Fruit fly (Drosophila melanogaster) whole organism, embryonic: ENCODE results near the gene CG5715.

Experiments used
- ATbp ChIP-seq: fragments of 200-800 bp; sonication (Bioruptor generic); optimal IDR thresholded peaks from 2 replicates; lab custom pipeline; 2017; ENCODE audit warnings: missing biosample characterization, mild to moderate bottlenecking, missing genetic modification characterization, missing genetic modification reagents
- Antp ChIP-seq: fragments of 200-800 bp; sonication (Bioruptor generic); optimal IDR thresholded peaks from 3 replicates; lab custom pipeline; 2016; ENCODE audit warnings: missing biosample characterization, missing genetic modification characterization
- Bgb ChIP-seq: fragments of 200-800 bp; sonication (Bioruptor generic); IDR thresholded peaks from 2 replicates; pipeline ENCODE4 v1.3.6; 2022; ENCODE audit warnings: missing biosample characterization, missing genetic modification characterization; ENCODE audit not compliant: partially characterized antibody
- CG11085 ChIP-seq: fragments of 200-800 bp; sonication (Bioruptor generic); IDR thresholded peaks from 2 replicates; pipeline ENCODE4 v1.3.6; 2022; ENCODE audit warnings: missing biosample characterization, missing genetic modification characterization
- CG11398 ChIP-seq: fragments of 200-800 bp; sonication (Bioruptor generic); optimal IDR thresholded peaks from 2 replicates; lab custom pipeline; 2016; ENCODE audit warnings: missing biosample characterization, missing genetic modification characterization
- CG11560 ChIP-seq: fragments of 200-800 bp; sonication (Bioruptor generic); IDR thresholded peaks from 3 replicates; pipeline ENCODE4 v1.3.6; 2022; ENCODE audit warnings: missing biosample characterization, missing genetic modification characterization
- CG12071 ChIP-seq: fragments of 200-800 bp; sonication (Bioruptor generic); optimal IDR thresholded peaks from 3 replicates; lab custom pipeline; 2018; ENCODE audit warnings: missing biosample characterization, mild to moderate bottlenecking, missing genetic modification characterization
- CG13287 ChIP-seq: fragments of 200-800 bp; sonication (Bioruptor generic); IDR thresholded peaks from 2 replicates; pipeline ENCODE4 v1.3.6; 2022; ENCODE audit warnings: missing biosample characterization, missing genetic modification characterization; ENCODE audit not compliant: partially characterized antibody
- CG13424 ChIP-seq: fragments of 200-800 bp; sonication (Bioruptor generic); optimal IDR thresholded peaks from 2 replicates; lab custom pipeline; 2019; ENCODE audit warnings: missing biosample characterization, mild to moderate bottlenecking, missing genetic modification characterization, moderate library complexity
- CG14014 ChIP-seq: fragments of 200-800 bp; sonication (Bioruptor generic); IDR thresholded peaks from 2 replicates; pipeline ENCODE4 v1.3.6; 2022; ENCODE audit warnings: missing biosample characterization, missing genetic modification characterization
- CG15011 ChIP-seq: fragments of 200-800 bp; sonication (Bioruptor generic); optimal IDR thresholded peaks from 3 replicates; lab custom pipeline; 2018; ENCODE audit warnings: missing biosample characterization, mild to moderate bottlenecking, missing genetic modification characterization
- CG15269 ChIP-seq: fragments of 200-800 bp; sonication (Bioruptor generic); optimal IDR thresholded peaks from 2 replicates; lab custom pipeline; 2018; ENCODE audit warnings: missing biosample characterization, mild to moderate bottlenecking, missing genetic modification characterization, moderate library complexity
- CG17912 ChIP-seq: fragments of 200-800 bp; sonication (Bioruptor generic); optimal IDR thresholded peaks from 2 replicates; lab custom pipeline; 2018; ENCODE audit warnings: missing biosample characterization, mild to moderate bottlenecking, missing genetic modification characterization
- CG3065 ChIP-seq: fragments of 200-800 bp; sonication (Bioruptor generic); optimal IDR thresholded peaks from 2 replicates; lab custom pipeline; 2016; ENCODE audit warnings: missing biosample characterization, missing genetic modification characterization
- CG31388 ChIP-seq: fragments of 200-800 bp; sonication (Bioruptor generic); optimal IDR thresholded peaks from 2 replicates; lab custom pipeline; 2016; ENCODE audit warnings: missing biosample characterization, missing genetic modification characterization
- CG32532 ChIP-seq: fragments of 200-800 bp; sonication (Bioruptor generic); IDR thresholded peaks from 2 replicates; pipeline ENCODE4 v1.3.6; 2022; ENCODE audit warnings: missing biosample characterization, missing genetic modification characterization
- CG34224 ChIP-seq: fragments of 200-800 bp; sonication (Bioruptor generic); IDR thresholded peaks from 3 replicates; pipeline ENCODE4 v1.3.6; 2022; ENCODE audit warnings: missing biosample characterization, missing genetic modification characterization; ENCODE audit not compliant: partially characterized antibody
- CG34422 ChIP-seq: fragments of 200-800 bp; sonication (Bioruptor generic); IDR thresholded peaks from 3 replicates; pipeline ENCODE4 v1.3.6; 2022; ENCODE audit warnings: missing biosample characterization, missing genetic modification characterization
- CG4328 ChIP-seq: fragments of 200-800 bp; sonication (Bioruptor generic); optimal IDR thresholded peaks from 3 replicates; lab custom pipeline; 2017; ENCODE audit warnings: missing biosample characterization, missing genetic modification reagents, missing genetic modification characterization
- CrebB ChIP-seq: fragments of 200-800 bp; sonication (Bioruptor generic); optimal IDR thresholded peaks from 3 replicates; lab custom pipeline; 2018; ENCODE audit warnings: missing biosample characterization, mild to moderate bottlenecking, missing genetic modification characterization
- D19B ChIP-seq: fragments of 200-800 bp; sonication (Bioruptor generic); optimal IDR thresholded peaks from 2 replicates; lab custom pipeline; 2017; ENCODE audit warnings: missing biosample characterization, mild to moderate bottlenecking, missing genetic modification characterization
- Dip3 ChIP-seq: fragments of 200-800 bp; sonication (Bioruptor generic); optimal IDR thresholded peaks from 3 replicates; lab custom pipeline; 2016; ENCODE audit warnings: missing biosample characterization, missing genetic modification characterization
- Dll ChIP-seq: fragments of 200-800 bp; sonication (Bioruptor generic); IDR thresholded peaks from 4 replicates; pipeline ENCODE4 v1.3.6; 2022; ENCODE audit warnings: missing biosample characterization, missing genetic modification characterization; ENCODE audit not compliant: partially characterized antibody
- Dref ChIP-seq: fragments of 200-800 bp; sonication (Bioruptor generic); IDR thresholded peaks from 2 replicates; pipeline ENCODE4 v1.3.6; 2022; ENCODE audit warnings: missing biosample characterization, missing genetic modification characterization
- E2f1 ChIP-seq: fragments of 200-800 bp; sonication (Bioruptor generic); IDR thresholded peaks from 2 replicates; pipeline ENCODE4 v1.3.6; 2022; ENCODE audit warnings: missing biosample characterization, missing genetic modification characterization
- Fer1 ChIP-seq: fragments of 200-800 bp; sonication (Bioruptor generic); optimal IDR thresholded peaks from 2 replicates; lab custom pipeline; 2017; ENCODE audit warnings: missing biosample characterization, mild to moderate bottlenecking, missing genetic modification characterization
- Fer3 ChIP-seq: fragments of 200-800 bp; sonication (Bioruptor generic); optimal IDR thresholded peaks from 2 replicates; lab custom pipeline; 2018; ENCODE audit warnings: missing biosample characterization, mild to moderate bottlenecking, missing genetic modification characterization, moderate library complexity
- Gug ChIP-seq: fragments of 200-800 bp; sonication (Bioruptor generic); IDR thresholded peaks from 4 replicates; pipeline ENCODE4 v1.3.6; 2022; ENCODE audit warnings: missing biosample characterization, missing genetic modification characterization
- HLH4C ChIP-seq: fragments of 200-800 bp; sonication (Bioruptor generic); IDR thresholded peaks from 3 replicates; pipeline ENCODE4 v1.3.6; 2022; ENCODE audit warnings: missing biosample characterization, missing genetic modification characterization; ENCODE audit not compliant: partially characterized antibody
- Hmr ChIP-seq: fragments of 200-800 bp; sonication (Bioruptor generic); optimal IDR thresholded peaks from 3 replicates; lab custom pipeline; 2017; ENCODE audit warnings: mild to moderate bottlenecking, missing biosample characterization, missing genetic modification reagents, missing genetic modification characterization
- Jarid2 ChIP-seq: fragments of 200-800 bp; sonication (Bioruptor generic); optimal IDR thresholded peaks from 3 replicates; lab custom pipeline; 2017; ENCODE audit warnings: mild to moderate bottlenecking, missing biosample characterization, missing genetic modification reagents, missing genetic modification characterization
- NFAT ChIP-seq: fragments of 200-800 bp; sonication (Bioruptor generic); IDR thresholded peaks from 2 replicates; pipeline ENCODE4 v1.3.6; 2022; ENCODE audit warnings: missing biosample characterization, missing genetic modification characterization
- amos ChIP-seq: fragments of 200-800 bp; sonication (Bioruptor generic); IDR thresholded peaks from 2 replicates; pipeline ENCODE4 v1.3.6; 2022; ENCODE audit warnings: missing biosample characterization, missing genetic modification characterization; ENCODE audit not compliant: partially characterized antibody
- az2 ChIP-seq: fragments of 200-800 bp; sonication (Bioruptor generic); optimal IDR thresholded peaks from 3 replicates; lab custom pipeline; 2016; ENCODE audit warnings: missing biosample characterization, missing genetic modification characterization
- crp ChIP-seq, 2 experiments: fragments of 200-800 bp; sonication (Bioruptor generic); optimal IDR thresholded peaks; 2 replicates in 1 of 2; 3 replicates in 1 of 2; lab custom pipeline; 2017; ENCODE audit warnings: missing biosample characterization in 2 of 2, missing genetic modification characterization in 2 of 2, mild to moderate bottlenecking in 1 of 2, moderate library complexity in 1 of 2
- dati ChIP-seq: fragments of 200-800 bp; sonication (Bioruptor generic); IDR thresholded peaks from 2 replicates; pipeline ENCODE4 v1.3.6; 2022; ENCODE audit warnings: missing biosample characterization, missing genetic modification characterization
- ems ChIP-seq: fragments of 200-800 bp; sonication (Bioruptor generic); optimal IDR thresholded peaks from 3 replicates; lab custom pipeline; 2016; ENCODE audit warnings: missing biosample characterization, missing genetic modification characterization
- gsb-n ChIP-seq: fragments of 200-800 bp; sonication (Bioruptor generic); optimal IDR thresholded peaks from 3 replicates; lab custom pipeline; 2018; ENCODE audit warnings: missing biosample characterization, mild to moderate bottlenecking, missing genetic modification characterization
- hb ChIP-seq: fragments of 200-800 bp; sonication (Bioruptor generic); IDR thresholded peaks from 3 replicates; pipeline ENCODE4 v1.3.6; 2022; ENCODE audit warnings: missing biosample characterization, missing genetic modification characterization; ENCODE audit not compliant: partially characterized antibody
- inv ChIP-seq: fragments of 200-800 bp; sonication (Bioruptor generic); IDR thresholded peaks from 2 replicates; pipeline ENCODE4 v1.3.6; 2022; ENCODE audit warnings: missing biosample characterization, missing genetic modification characterization; ENCODE audit not compliant: partially characterized antibody
- jigr1 ChIP-seq: fragments of 200-800 bp; sonication (Bioruptor generic); IDR thresholded peaks from 3 replicates; pipeline ENCODE4 v1.3.6; 2022; ENCODE audit warnings: missing biosample characterization, missing genetic modification characterization
- lab ChIP-seq: fragments of 200-800 bp; sonication (Bioruptor generic); optimal IDR thresholded peaks from 3 replicates; lab custom pipeline; 2017; ENCODE audit warnings: missing biosample characterization, missing genetic modification characterization, mild to moderate bottlenecking, moderate library complexity, missing genetic modification reagents
- luna ChIP-seq: fragments of 200-800 bp; sonication (Bioruptor generic); optimal IDR thresholded peaks from 2 replicates; lab custom pipeline; 2016; ENCODE audit warnings: missing biosample characterization, missing genetic modification characterization
- maf-S ChIP-seq: fragments of 200-800 bp; sonication (Bioruptor generic); optimal IDR thresholded peaks from 2 replicates; lab custom pipeline; 2016; ENCODE audit warnings: missing biosample characterization, missing genetic modification characterization
- pan ChIP-seq, 4 experiments: fragments of >200 bp in 3 of 4; fragments of 200-800 bp in 1 of 4; sonication (Bioruptor generic) in 1 of 4; optimal IDR thresholded peaks in 3 of 4; IDR thresholded peaks in 1 of 4; 2 replicates each; pipeline versions ENCODE4 v1.3.6 to Lab custom; 2017 to 2022; ENCODE audit warnings: missing biosample characterization in 2 of 4, missing genetic modification characterization in 2 of 4, mixed read lengths in 1 of 4
- peb ChIP-seq: fragments of 200-800 bp; sonication (Bioruptor generic); IDR thresholded peaks from 2 replicates; pipeline ENCODE4 v1.3.6; 2022; ENCODE audit warnings: missing biosample characterization, missing genetic modification characterization
- pzg ChIP-seq: fragments of 200-800 bp; sonication (Bioruptor generic); optimal IDR thresholded peaks from 3 replicates; lab custom pipeline; 2018; ENCODE audit warnings: missing biosample characterization, mild to moderate bottlenecking, missing genetic modification characterization, moderate library complexity
- salm ChIP-seq: fragments of 200-800 bp; sonication (Bioruptor generic); optimal IDR thresholded peaks from 2 replicates; lab custom pipeline; 2018; ENCODE audit warnings: missing biosample characterization, mild to moderate bottlenecking, missing genetic modification characterization
- stwl ChIP-seq: fragments of 200-800 bp; sonication (Bioruptor generic); optimal IDR thresholded peaks from 3 replicates; lab custom pipeline; 2018; ENCODE audit warnings: missing biosample characterization, mild to moderate bottlenecking, missing genetic modification characterization, moderate library complexity
- vvl ChIP-seq: fragments of 200-800 bp; sonication (Bioruptor generic); IDR thresholded peaks from 2 replicates; pipeline ENCODE4 v1.3.6; 2022; ENCODE audit warnings: missing biosample characterization, missing genetic modification characterization

The CG5715 gene

DNA sequence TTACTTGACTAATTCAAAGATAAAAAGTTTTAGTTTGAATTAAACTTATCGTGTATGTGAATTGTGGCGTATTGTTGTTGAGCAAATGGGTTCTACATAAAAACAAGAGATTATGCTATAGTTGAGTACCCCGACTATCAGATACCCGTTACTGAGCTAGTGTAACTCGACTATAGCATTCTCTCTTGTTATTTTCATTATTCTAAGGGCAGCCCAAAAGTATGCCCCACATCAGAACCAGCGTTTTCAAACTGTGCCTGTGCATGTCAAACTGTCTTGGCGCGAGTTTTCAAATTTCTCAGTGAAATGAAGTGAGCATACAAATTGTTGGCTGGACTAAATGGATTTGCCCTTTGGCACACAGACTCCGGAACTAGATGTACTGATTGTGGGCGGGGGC, 14.9 kb downstream of the CG5715 start, which contains the start of gene shps (continued):
- TF ChIP-seq Fer3 (no peak), CG11560 (tag; lab: Robert Waterston, UW) (no peak), Gug (GFP tag; lab: Robert Waterston, UW) (no peak), salm (tag; lab: Kevin White, UChicago) (no peak), CG17912 (GFP tag; lab: Kevin White, UChicago) (no peak), Jarid2 (GFP tag; lab: Kevin White, UChicago) (no peak), CG15269 (tag; lab: Kevin White, UChicago) (no peak), CG13287 (GFP tag; lab: Robert Waterston, UW) (peak; percentile 73), Dll (GFP tag; lab: Robert Waterston, UW) (no peak; the same call in none of the 4 replicates), maf-S (GFP tag; lab: Kevin White, UChicago) (no peak), CG14014 (no peak), E2f1 (GFP tag; lab: Robert Waterston, UW) (no peak), Dref (GFP tag; lab: Robert Waterston, UW) (no peak), stwl (tag; lab: Kevin White, UChicago) (peak; percentile 4), CG13424 (tag; lab: Kevin White, UChicago) (no peak), CG31388 (GFP tag; lab: Kevin White, UChicago) (no peak), Fer1 (GFP tag; lab: Kevin White, UChicago) (no peak), CG4328 (GFP tag; lab: Kevin White, UChicago) (no peak), CG11398 (GFP tag; lab: Kevin White, UChicago) (no peak), CG32532 (no peak), CG11085 (GFP tag; lab: Robert Waterston, UW) (no peak), amos (peak; percentile 75), Hmr (GFP tag; lab: Kevin White, UChicago) (no peak), az2 (GFP tag; lab: Kevin White, UChicago) (no peak), Antp (no peak), CG3065 (GFP tag; lab: Kevin White, UChicago) (no peak), Dip3 (GFP tag; lab: Kevin White, UChicago) (no peak), inv (GFP tag; lab: Robert Waterston, UW) (peak; percentile 71), NFAT (no peak), gsb-n (tag; lab: Kevin White, UChicago) (no peak), luna (GFP tag; lab: Kevin White, UChicago) (no peak), ems (GFP tag; lab: Kevin White, UChicago) (no peak), vvl (GFP tag; lab: Robert Waterston, UW) (no peak), hb (GFP tag; lab: Robert Waterston, UW) (peak; percentile 92), dati (no peak), Bgb (peak; percentile 90), CG34422 (GFP tag; lab: Robert Waterston, UW) (0 out of 3 replicates have a peak, but pooled peaks have one; percentile 19), lab (GFP tag; lab: Kevin White, UChicago) (no peak), CG15011 (GFP tag; lab: Kevin White, UChicago) (no peak), HLH4C (peak; percentile 98), peb (no peak), crp (GFP tag; optimal IDR thresholded peaks at IDR 0.05; lab: Kevin White, UChicago) (no peak), CrebB (tag; lab: Kevin White, UChicago) (no peak), CG34224 (GFP tag; lab: Robert Waterston, UW) (peak; percentile 71), jigr1 (GFP tag; lab: Robert Waterston, UW) (no peak), ATbp (GFP tag; lab: Kevin White, UChicago) (no peak), CG12071 (no peak), pan (optimal IDR thresholded peaks at IDR 0.05; lab: Kevin White, UChicago) (peak in 1 of 2 experiments; percentile 13), pan (GFP tag; optimal IDR thresholded peaks at IDR 0.05 in 1 of 2, IDR thresholded peaks at IDR 0.05 in 1 of 2) (no peak), D19B (GFP tag; lab: Kevin White, UChicago) (peak; percentile 91), pzg (GFP tag; lab: Kevin White, UChicago) (no peak)
